Worm (Caenorhabditis elegans) whole organism, L3 larva: ENCODE measurements around the gene F16G10.11.

Experiments used
- R02D3.7 ChIP-seq: fragments of 150-350 bp; optimal IDR thresholded peaks from 2 replicates; lab custom pipeline; 2014; ENCODE audit warnings: missing biosample characterization, missing genetic modification characterization
- ZK546.5 ChIP-seq: sonication (generic microtip); optimal IDR thresholded peaks from 2 replicates; lab custom pipeline; 2017; ENCODE audit warnings: missing biosample characterization, missing genetic modification characterization
- aly-2 ChIP-seq: fragments of 150-350 bp; optimal IDR thresholded peaks from 2 replicates; lab custom pipeline; 2014; ENCODE audit warnings: missing biosample characterization, missing genetic modification characterization
- ceh-16 ChIP-seq: sonication (generic microtip); optimal IDR thresholded peaks from 2 replicates; lab custom pipeline; 2017; ENCODE audit warnings: missing biosample characterization, missing genetic modification characterization
- egl-5 ChIP-seq: fragments of 150-350 bp; optimal IDR thresholded peaks from 2 replicates; lab custom pipeline; 2017; ENCODE audit warnings: missing biosample characterization, missing genetic modification reagents, missing genetic modification characterization, inconsistent platforms
- elt-2 ChIP-seq: sonication (generic microtip); optimal IDR thresholded peaks from 2 replicates; lab custom pipeline; 2016; ENCODE audit warnings: missing genetic modification reagents, mild to moderate bottlenecking, missing genetic modification characterization, missing compliant biosample characterization
- eor-1 ChIP-seq, 2 experiments: fragments of 150-350 bp; optimal IDR thresholded peaks; 2 replicates each; lab custom pipeline; 2014 to 2018; ENCODE audit warnings: missing biosample characterization in 2 of 2, missing genetic modification characterization in 2 of 2
- fkh-2 ChIP-seq: fragments of 150-350 bp; optimal IDR thresholded peaks from 2 replicates; lab custom pipeline; 2014; ENCODE audit warnings: missing biosample characterization, missing genetic modification reagents, missing genetic modification characterization
- fos-1 ChIP-seq: fragments of 150-350 bp; optimal IDR thresholded peaks from 2 replicates; lab custom pipeline; 2014; ENCODE audit warnings: missing biosample characterization, missing genetic modification characterization
- hmg-11 ChIP-seq: sonication (generic microtip); optimal IDR thresholded peaks from 2 replicates; lab custom pipeline; 2016; ENCODE audit warnings: missing genetic modification characterization, missing compliant biosample characterization
- jun-1 ChIP-seq: fragments of 150-350 bp; optimal IDR thresholded peaks from 2 replicates; lab custom pipeline; 2014; ENCODE audit warnings: missing biosample characterization, missing genetic modification reagents, missing genetic modification characterization
- lsy-12 ChIP-seq: sonication (generic microtip); optimal IDR thresholded peaks from 2 replicates; lab custom pipeline; 2016; ENCODE audit warnings: mild to moderate bottlenecking, missing genetic modification characterization, missing compliant biosample characterization
- mdl-1 ChIP-seq: fragments of 150-350 bp; optimal IDR thresholded peaks from 2 replicates; lab custom pipeline; 2014; ENCODE audit warnings: missing biosample characterization, missing genetic modification characterization
- nhr-12 ChIP-seq: fragments of 150-350 bp; optimal IDR thresholded peaks from 2 replicates; lab custom pipeline; 2014; ENCODE audit warnings: missing biosample characterization, missing genetic modification characterization
- nhr-237 ChIP-seq: fragments of 150-350 bp; optimal IDR thresholded peaks from 2 replicates; lab custom pipeline; 2014; ENCODE audit warnings: missing biosample characterization, missing genetic modification characterization
- nhr-25 ChIP-seq: sonication (generic microtip); optimal IDR thresholded peaks from 2 replicates; lab custom pipeline; 2017; ENCODE audit warnings: missing biosample characterization, missing genetic modification characterization
- nhr-28 ChIP-seq: fragments of 150-350 bp; optimal IDR thresholded peaks from 2 replicates; lab custom pipeline; 2014; ENCODE audit warnings: missing biosample characterization, missing genetic modification characterization
- nhr-43 ChIP-seq: sonication (generic microtip); optimal IDR thresholded peaks from 2 replicates; lab custom pipeline; 2016; ENCODE audit warnings: mild to moderate bottlenecking, missing genetic modification characterization, missing compliant biosample characterization; ENCODE audit not compliant: poor library complexity, severe bottlenecking
- nhr-76 ChIP-seq: fragments of 150-350 bp; sonication (generic microtip); optimal IDR thresholded peaks from 5 replicates; lab custom pipeline; 2014; ENCODE audit warnings: missing biosample characterization, missing genetic modification characterization
- nhr-77 ChIP-seq: fragments of 150-350 bp; optimal IDR thresholded peaks from 2 replicates; lab custom pipeline; 2014; ENCODE audit warnings: missing biosample characterization, missing genetic modification characterization
- pha-4 ChIP-seq: fragments of 150-350 bp; optimal IDR thresholded peaks from 2 replicates; lab custom pipeline; 2014; ENCODE audit warnings: missing biosample characterization, missing genetic modification reagents, missing genetic modification characterization
- pqm-1 ChIP-seq: fragments of 150-350 bp; optimal IDR thresholded peaks from 2 replicates; lab custom pipeline; 2017; ENCODE audit warnings: missing biosample characterization, missing genetic modification characterization, inconsistent platforms
- sea-2 ChIP-seq: fragments of 150-350 bp; sonication (generic microtip); optimal IDR thresholded peaks from 4 replicates; lab custom pipeline; 2014; ENCODE audit warnings: missing biosample characterization, missing genetic modification reagents, missing genetic modification characterization
- snpc-4 ChIP-seq: fragments of 150-350 bp; optimal IDR thresholded peaks from 2 replicates; lab custom pipeline; 2014; ENCODE audit warnings: missing biosample characterization, missing genetic modification characterization
- tbx-2 ChIP-seq: sonication (generic microtip); optimal IDR thresholded peaks from 2 replicates; lab custom pipeline; 2016; ENCODE audit warnings: mild to moderate bottlenecking, missing genetic modification characterization, missing compliant biosample characterization
- unc-39 ChIP-seq: sonication (generic microtip); optimal IDR thresholded peaks from 4 replicates; lab custom pipeline; 2017; ENCODE audit warnings: missing biosample characterization, missing genetic modification characterization
- zag-1 ChIP-seq: fragments of 150-350 bp; optimal IDR thresholded peaks from 2 replicates; lab custom pipeline; 2014; ENCODE audit warnings: missing biosample characterization, missing genetic modification characterization
- ztf-11 ChIP-seq: fragments of 150-350 bp; optimal IDR thresholded peaks from 2 replicates; lab custom pipeline; 2014; ENCODE audit warnings: missing biosample characterization, missing genetic modification characterization
- ztf-4 ChIP-seq: fragments of 150-350 bp; optimal IDR thresholded peaks from 2 replicates; lab custom pipeline; 2014; ENCODE audit warnings: missing biosample characterization, missing genetic modification characterization

F16G10.11 gene

DNA sequence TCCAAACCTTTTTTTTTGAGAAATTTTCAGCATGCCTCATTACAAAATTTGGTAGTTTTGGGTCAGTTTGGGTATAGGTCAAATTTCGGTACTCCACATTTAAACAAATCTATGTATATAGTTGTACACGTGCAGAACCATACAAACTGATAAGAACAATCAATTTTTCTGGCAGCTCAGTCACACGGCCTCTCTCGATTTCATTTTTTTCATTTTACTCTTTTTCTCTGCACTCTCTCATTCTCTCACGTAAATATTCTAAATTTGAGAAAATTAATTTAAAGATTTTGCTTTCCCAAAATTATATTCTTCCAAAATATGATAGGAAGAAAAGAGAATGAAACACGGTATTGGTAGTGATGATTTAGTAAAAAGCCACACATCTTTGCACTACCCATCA lies 27.5 kb upstream of the F16G10.11 start:
- no peak for TF ChIP-seq nhr-25
- no peak for TF ChIP-seq ztf-11 (tag; lab: Kevin White, UChicago)
- TF ChIP-seq nhr-76 (tag; lab: Kevin White, UChicago): no peak
- TF ChIP-seq nhr-43 (tag; lab: Kevin White, UChicago): no peak
- no peak for TF ChIP-seq fos-1 (tag; lab: Kevin White, UChicago)
- peak; percentile 57 for TF ChIP-seq pqm-1 (tag; lab: Kevin White, UChicago)
- no peak for TF ChIP-seq nhr-12
- peak; percentile 52 for TF ChIP-seq elt-2 (tag; lab: Kevin White, UChicago)
- TF ChIP-seq pha-4 (tag; lab: Kevin White, UChicago): peak; percentile 36
- no peak for TF ChIP-seq R02D3.7 (tag; lab: Kevin White, UChicago)

DNA sequence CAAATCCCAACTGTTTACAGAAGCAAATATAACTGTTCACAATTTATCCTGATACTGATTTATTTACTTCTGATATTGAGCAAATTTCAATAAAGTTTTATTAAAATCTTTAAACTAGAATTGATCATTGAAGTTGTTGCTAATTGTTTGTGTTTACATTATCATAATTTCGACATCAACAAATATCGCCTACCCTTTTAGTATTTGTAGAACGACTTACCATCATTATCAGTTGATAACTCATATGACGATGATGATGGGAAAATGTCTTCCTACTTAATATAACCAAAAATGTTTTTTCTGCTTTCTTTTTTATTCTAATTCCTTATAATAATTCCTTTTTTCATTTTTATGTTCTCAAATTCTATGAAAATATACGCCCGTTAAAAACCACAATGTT lies 27.0 kb upstream of the F16G10.11 start:
- no peak for TF ChIP-seq fkh-2 (tag; lab: Kevin White, UChicago)
- TF ChIP-seq elt-2 (tag; lab: Kevin White, UChicago): peak; percentile 62
- peak; percentile 62 for TF ChIP-seq pha-4 (tag; lab: Kevin White, UChicago)
- TF ChIP-seq lsy-12 (tag; lab: Kevin White, UChicago): no peak
- no peak for TF ChIP-seq snpc-4
- TF ChIP-seq nhr-77 (tag; lab: Kevin White, UChicago): no peak
- no peak for TF ChIP-seq mdl-1 (tag; lab: Kevin White, UChicago)
- TF ChIP-seq pqm-1 (tag; lab: Kevin White, UChicago): peak; percentile 24
- TF ChIP-seq hmg-11 (tag; lab: Kevin White, UChicago): no peak
- TF ChIP-seq ZK546.5 (tag; lab: Kevin White, UChicago): no peak

DNA sequence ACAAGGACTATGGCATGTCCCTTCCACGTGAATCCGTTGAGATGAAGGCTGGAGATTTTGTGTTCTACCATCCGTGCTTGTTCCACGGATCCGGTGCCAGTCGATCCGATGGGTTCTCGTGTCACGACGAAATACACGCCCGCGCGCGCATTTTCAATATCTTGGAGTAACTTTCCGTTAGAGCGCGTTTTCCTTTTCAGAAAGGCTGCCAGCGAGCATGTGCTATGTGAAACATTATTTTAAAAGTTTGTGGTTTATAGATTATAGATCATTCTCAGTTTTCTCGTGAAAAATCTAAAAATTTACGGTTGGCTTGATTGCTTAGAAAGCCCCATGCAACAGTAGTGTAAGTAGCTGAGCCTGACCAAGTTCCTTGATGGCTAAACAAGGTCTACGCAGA lies 25.1 kb upstream of the F16G10.11 start, which contains the start of gene fbxc-20:
Gene fbxc-20, plus strand, starts transcription at position 301 of the 400 bp plus-strand sequence.
- no peak for TF ChIP-seq sea-2 (GFP tag; lab: Kevin White, UChicago)
- TF ChIP-seq aly-2 (tag; lab: Kevin White, UChicago): no peak
- no peak for TF ChIP-seq egl-5
- no peak for TF ChIP-seq nhr-28 (tag; lab: Kevin White, UChicago)

DNA sequence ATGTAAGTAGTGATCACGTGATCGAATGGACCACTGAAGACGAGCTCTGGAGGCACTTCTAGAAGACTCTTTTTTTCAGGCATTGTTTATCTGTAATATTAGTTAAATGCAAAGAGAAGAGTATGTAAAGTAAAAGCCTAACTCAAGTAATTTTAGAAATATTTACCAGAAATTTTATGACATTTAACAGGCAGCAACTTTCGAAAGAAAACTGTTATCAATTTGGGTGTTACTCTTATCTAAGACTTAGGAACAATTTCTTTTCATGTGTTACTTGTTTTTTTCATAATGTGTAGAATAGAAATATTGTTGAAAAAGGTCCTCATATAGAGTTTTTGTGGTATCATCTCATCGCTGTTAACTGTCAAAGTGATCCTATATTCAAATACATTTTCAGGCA lies 24.2 kb upstream of the F16G10.11 start, which contains the start of the genes F42G2.5 and F42G2.7:
Gene F42G2.5, minus strand, starts transcription at position 101 of the 400 bp plus-strand sequence.
Gene F42G2.7, plus strand, starts transcription at position 270 of the 400 bp plus-strand sequence.
- TF ChIP-seq elt-2 (tag; lab: Kevin White, UChicago): peak; percentile 44
- no peak for TF ChIP-seq egl-5

DNA sequence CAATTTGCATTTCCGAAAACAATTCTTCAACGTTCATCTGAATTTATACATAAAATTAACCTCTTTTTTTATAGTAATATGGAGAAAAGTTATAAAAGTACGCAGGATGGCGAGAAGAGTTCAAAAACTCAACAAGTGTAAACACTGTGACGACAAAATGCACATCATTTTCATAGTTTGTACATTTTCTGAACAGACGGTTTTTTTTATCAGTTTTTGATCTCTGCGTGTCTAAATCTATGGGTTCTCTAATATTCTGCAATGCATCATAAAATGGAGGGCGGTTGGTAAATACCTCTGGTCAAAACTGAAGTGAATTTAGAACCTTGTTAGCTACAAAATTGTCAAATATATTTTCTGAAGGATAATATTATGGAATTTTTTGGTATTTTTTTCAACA lies 21.7 kb upstream of the F16G10.11 start, which contains the start of gene fbxa-4:
Gene fbxa-4, minus strand, starts transcription at position 93 of the 400 bp plus-strand sequence.
- TF ChIP-seq sea-2 (GFP tag; lab: Kevin White, UChicago): no peak
- no peak for TF ChIP-seq unc-39 (tag; lab: Kevin White, UChicago)
- no peak for TF ChIP-seq ztf-11 (tag; lab: Kevin White, UChicago)
- TF ChIP-seq nhr-237: no peak
- no peak for TF ChIP-seq ceh-16 (tag; lab: Kevin White, UChicago)
- no peak for TF ChIP-seq lsy-12 (tag; lab: Kevin White, UChicago)
- TF ChIP-seq pha-4 (tag; lab: Kevin White, UChicago): peak; percentile 72
- no peak for TF ChIP-seq zag-1 (tag; lab: Kevin White, UChicago)
- no peak for TF ChIP-seq mdl-1 (tag; lab: Kevin White, UChicago)
- peak; percentile 70 for TF ChIP-seq pqm-1 (tag; lab: Kevin White, UChicago)
- no peak for TF ChIP-seq ztf-4 (tag; lab: Kevin White, UChicago)
- no peak for TF ChIP-seq nhr-12
- TF ChIP-seq nhr-43 (tag; lab: Kevin White, UChicago): no peak
- peak; percentile 76 for TF ChIP-seq elt-2 (tag; lab: Kevin White, UChicago)
- no peak for TF ChIP-seq nhr-76 (tag; lab: Kevin White, UChicago)
- no peak for TF ChIP-seq ZK546.5 (tag; lab: Kevin White, UChicago)
- peak; percentile 16 for TF ChIP-seq jun-1
- TF ChIP-seq eor-1 (tag; optimal IDR thresholded peaks at IDR 0.05; lab: Kevin White, UChicago): no peak
- no peak for TF ChIP-seq tbx-2
- no peak for TF ChIP-seq nhr-25

DNA sequence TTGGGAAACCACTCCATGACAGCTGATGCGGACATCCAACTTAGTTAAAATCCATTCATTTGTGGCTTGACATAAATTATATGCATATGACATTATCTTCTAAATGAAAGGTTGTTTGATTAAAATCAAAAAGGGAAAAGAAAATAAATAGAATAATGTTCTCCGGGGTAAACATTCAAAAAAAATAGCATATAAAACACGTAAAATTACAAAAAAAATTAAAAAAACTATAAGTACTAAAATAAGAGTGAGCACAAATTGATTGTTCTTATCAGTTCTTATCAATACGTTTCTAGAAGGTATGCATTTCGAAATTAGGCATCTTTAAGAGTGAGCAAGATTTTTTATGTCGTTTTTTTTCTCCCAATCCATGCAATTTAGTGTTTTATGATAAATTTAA lies 18.9 kb upstream of the F16G10.11 start, which contains the start of gene fbxa-182:
Gene fbxa-182, minus strand, starts transcription at position 101 of the 400 bp plus-strand sequence.
- no peak for TF ChIP-seq nhr-77 (tag; lab: Kevin White, UChicago)
- peak; percentile 37 for TF ChIP-seq pqm-1 (tag; lab: Kevin White, UChicago)
- TF ChIP-seq elt-2 (tag; lab: Kevin White, UChicago): peak; percentile 54
- peak; percentile 8 for TF ChIP-seq pha-4 (tag; lab: Kevin White, UChicago)
